Fruit fly (Drosophila melanogaster) whole organism, pupa: ENCODE results near the gene SC35.

ENCODE experiments used
- CG10348 ChIP-seq: fragments of 200-800 bp; sonication (Bioruptor generic); IDR thresholded peaks from 2 replicates; pipeline ENCODE4 v1.3.6; 2022; ENCODE audit warnings: missing biosample characterization, missing genetic modification characterization
- CG12605 ChIP-seq: fragments of 200-800 bp; sonication (Bioruptor generic); IDR thresholded peaks from 2 replicates; pipeline ENCODE4 v1.3.6; 2022; ENCODE audit warnings: missing biosample characterization, missing genetic modification characterization
- CG13204 ChIP-seq: fragments of 200-800 bp; sonication (Bioruptor generic); optimal IDR thresholded peaks from 2 replicates; lab custom pipeline; 2018; ENCODE audit warnings: missing biosample characterization, mild to moderate bottlenecking, missing genetic modification characterization, moderate library complexity
- CG14655 ChIP-seq: fragments of 200-800 bp; sonication (Bioruptor generic); optimal IDR thresholded peaks from 3 replicates; lab custom pipeline; 2017; ENCODE audit warnings: mild to moderate bottlenecking, missing biosample characterization, missing genetic modification reagents, missing genetic modification characterization
- CG15710 ChIP-seq: fragments of 200-800 bp; sonication (Bioruptor generic); optimal IDR thresholded peaks from 2 replicates; lab custom pipeline; 2018; ENCODE audit warnings: missing biosample characterization, mild to moderate bottlenecking, missing genetic modification characterization, moderate library complexity
- CG17806 ChIP-seq: fragments of 200-800 bp; sonication (Bioruptor generic); optimal IDR thresholded peaks from 2 replicates; lab custom pipeline; 2018; ENCODE audit warnings: missing biosample characterization, mild to moderate bottlenecking, missing genetic modification characterization, moderate library complexity
- CG32121 ChIP-seq: fragments of 200-800 bp; sonication (Bioruptor generic); IDR thresholded peaks from 2 replicates; pipeline ENCODE4 v1.3.6; 2022; ENCODE audit warnings: missing biosample characterization, missing genetic modification characterization
- CG34367 ChIP-seq: fragments of 200-800 bp; sonication (Bioruptor generic); optimal IDR thresholded peaks from 2 replicates; lab custom pipeline; 2018; ENCODE audit warnings: missing biosample characterization, mild to moderate bottlenecking, missing genetic modification characterization
- CG4496 ChIP-seq: fragments of 200-800 bp; sonication (Bioruptor generic); IDR thresholded peaks from 3 replicates; pipeline ENCODE4 v1.3.6; 2022; ENCODE audit warnings: missing biosample characterization, missing genetic modification characterization
- CG8159 ChIP-seq: fragments of 200-800 bp; sonication (Bioruptor generic); optimal IDR thresholded peaks from 3 replicates; lab custom pipeline; 2018; ENCODE audit warnings: missing biosample characterization, mild to moderate bottlenecking, missing genetic modification characterization, moderate library complexity
- CG8301 ChIP-seq: fragments of 200-800 bp; sonication (Bioruptor generic); optimal IDR thresholded peaks from 2 replicates; lab custom pipeline; 2018; ENCODE audit warnings: missing biosample characterization, mild to moderate bottlenecking, missing genetic modification characterization
- CG9948 ChIP-seq: fragments of 200-800 bp; sonication (Bioruptor generic); optimal IDR thresholded peaks from 2 replicates; lab custom pipeline; 2018; ENCODE audit warnings: missing biosample characterization, mild to moderate bottlenecking, missing genetic modification characterization, moderate library complexity
- D1 ChIP-seq: fragments of 200-800 bp; sonication (Bioruptor generic); optimal IDR thresholded peaks from 2 replicates; lab custom pipeline; 2018; ENCODE audit warnings: missing biosample characterization, mild to moderate bottlenecking, missing genetic modification characterization, moderate library complexity
- EcR ChIP-seq: fragments of 200-800 bp; sonication (Bioruptor generic); optimal IDR thresholded peaks from 3 replicates; lab custom pipeline; 2019; ENCODE audit warnings: missing biosample characterization, missing genetic modification characterization, mild to moderate bottlenecking, moderate library complexity, missing genetic modification reagents
- Ets98B ChIP-seq: fragments of 200-800 bp; sonication (Bioruptor generic); IDR thresholded peaks from 2 replicates; pipeline ENCODE4 v1.3.6; 2022; ENCODE audit warnings: missing biosample characterization, missing genetic modification characterization
- Pif1A ChIP-seq: fragments of 200-800 bp; sonication (Bioruptor generic); optimal IDR thresholded peaks from 3 replicates; lab custom pipeline; 2016; ENCODE audit warnings: missing biosample characterization, missing genetic modification characterization
- Pif1B ChIP-seq: fragments of 200-800 bp; sonication (Bioruptor generic); optimal IDR thresholded peaks from 3 replicates; lab custom pipeline; 2016; ENCODE audit warnings: missing biosample characterization, missing genetic modification characterization
- Snoo ChIP-seq: fragments of 200-800 bp; sonication (Bioruptor generic); optimal IDR thresholded peaks from 3 replicates; lab custom pipeline; 2017; ENCODE audit warnings: missing biosample characterization, mild to moderate bottlenecking, missing genetic modification characterization, inconsistent platforms
- fd96Ca ChIP-seq: fragments of 200-800 bp; sonication (Bioruptor generic); IDR thresholded peaks from 3 replicates; pipeline ENCODE4 v1.3.6; 2022; ENCODE audit warnings: missing biosample characterization, missing genetic modification characterization
- gl ChIP-seq: fragments of 200-800 bp; sonication (Bioruptor generic); optimal IDR thresholded peaks from 2 replicates; lab custom pipeline; 2018; ENCODE audit warnings: missing biosample characterization, mild to moderate bottlenecking, missing genetic modification characterization
- rn ChIP-seq: fragments of 200-800 bp; sonication (Bioruptor generic); IDR thresholded peaks from 2 replicates; pipeline ENCODE4 v1.3.6; 2022; ENCODE audit warnings: missing biosample characterization, missing genetic modification characterization

Gene SC35

dm6 chr2L:12480846-12481245 lies 46.4 kb upstream of the SC35 start:
- TF ChIP-seq CG9948 (no peak), Ets98B (GFP tag; lab: Robert Waterston, UW) (peak; percentile 32; the same call in 1 of the 2 replicates), CG4496 (0 out of 3 replicates have a peak, but pooled peaks have one; percentile 13), gl (tag; lab: Kevin White, UChicago) (peak; percentile 73), CG13204 (GFP tag; lab: Kevin White, UChicago) (peak; percentile 3)

dm6 chr2L:12479994-12480393 lies 45.5 kb upstream of the SC35 start:
- TF ChIP-seq CG10348 (no peak), Pif1B (GFP tag; lab: Kevin White, UChicago) (no peak), Pif1A (GFP tag; lab: Kevin White, UChicago) (no peak), EcR (GFP tag; lab: Kevin White, UChicago) (no peak), fd96Ca (GFP tag; lab: Robert Waterston, UW) (no peak), CG32121 (GFP tag; lab: Robert Waterston, UW) (0 out of 2 replicates have a peak, but pooled peaks have one; percentile 31), D1 (no peak)

- TF ChIP-seq CG9948: no peak
- no peak for TF ChIP-seq D1
- TF ChIP-seq rn (GFP tag; lab: Robert Waterston, UW): no peak
- TF ChIP-seq gl (tag; lab: Kevin White, UChicago): no peak
- no peak for TF ChIP-seq Ets98B (GFP tag; lab: Robert Waterston, UW)
- no peak for TF ChIP-seq Snoo (tag; lab: Kevin White, UChicago)
- TF ChIP-seq EcR (GFP tag; lab: Kevin White, UChicago): peak; percentile 91
- no peak for TF ChIP-seq fd96Ca (GFP tag; lab: Robert Waterston, UW)
- no peak for TF ChIP-seq CG13204 (GFP tag; lab: Kevin White, UChicago)
- TF ChIP-seq CG8301 (tag; lab: Kevin White, UChicago): no peak
- no peak for TF ChIP-seq CG17806 (tag; lab: Kevin White, UChicago)
- no peak for TF ChIP-seq CG15710
- 0 out of 2 replicates have a peak, but pooled peaks have one; percentile 28 for TF ChIP-seq CG12605 (GFP tag; lab: Robert Waterston, UW)
- TF ChIP-seq CG14655 (GFP tag; lab: Kevin White, UChicago): no peak
- no peak for TF ChIP-seq CG34367 (tag; lab: Kevin White, UChicago)
- no peak for TF ChIP-seq Pif1B (GFP tag; lab: Kevin White, UChicago)
Observed at dm6 chr2L:12478494-12478893, 44.0 kb upstream of the SC35 start.

dm6 chr2L:12476115-12476514 lies 41.6 kb upstream of the SC35 start:
- TF ChIP-seq Snoo (tag; lab: Kevin White, UChicago) (no peak), D1 (no peak), CG9948 (no peak), gl (tag; lab: Kevin White, UChicago) (no peak), CG13204 (GFP tag; lab: Kevin White, UChicago) (no peak), fd96Ca (GFP tag; lab: Robert Waterston, UW) (no peak)

dm6 chr2L:12475308-12475707 lies 40.8 kb upstream of the SC35 start:
- TF ChIP-seq Pif1B (GFP tag; lab: Kevin White, UChicago) (peak; percentile 32), Pif1A (GFP tag; lab: Kevin White, UChicago) (no peak), Snoo (tag; lab: Kevin White, UChicago) (peak; percentile 53), CG15710 (no peak), Ets98B (GFP tag; lab: Robert Waterston, UW) (no peak), D1 (no peak), CG13204 (GFP tag; lab: Kevin White, UChicago) (no peak), CG8301 (tag; lab: Kevin White, UChicago) (no peak), CG9948 (no peak), CG10348 (no peak), rn (GFP tag; lab: Robert Waterston, UW) (no peak), CG8159 (tag; lab: Kevin White, UChicago) (no peak), CG34367 (tag; lab: Kevin White, UChicago) (no peak), CG4496 (no peak), CG32121 (GFP tag; lab: Robert Waterston, UW) (0 out of 2 replicates have a peak, but pooled peaks have one; percentile 18), CG17806 (tag; lab: Kevin White, UChicago) (no peak), CG12605 (GFP tag; lab: Robert Waterston, UW) (no peak), fd96Ca (GFP tag; lab: Robert Waterston, UW) (no peak), gl (tag; lab: Kevin White, UChicago) (no peak), EcR (GFP tag; lab: Kevin White, UChicago) (no peak), CG14655 (GFP tag; lab: Kevin White, UChicago) (no peak)

- TF ChIP-seq CG8301 (tag; lab: Kevin White, UChicago) (no peak), Pif1A (GFP tag; lab: Kevin White, UChicago) (no peak), Snoo (tag; lab: Kevin White, UChicago) (no peak), CG13204 (GFP tag; lab: Kevin White, UChicago) (no peak), fd96Ca (GFP tag; lab: Robert Waterston, UW) (no peak), CG4496 (no peak), rn (GFP tag; lab: Robert Waterston, UW) (no peak), CG32121 (GFP tag; lab: Robert Waterston, UW) (no peak), CG34367 (tag; lab: Kevin White, UChicago) (no peak), D1 (no peak), CG14655 (GFP tag; lab: Kevin White, UChicago) (no peak), CG10348 (no peak), CG15710 (no peak), Pif1B (GFP tag; lab: Kevin White, UChicago) (no peak), CG17806 (tag; lab: Kevin White, UChicago) (no peak), CG8159 (tag; lab: Kevin White, UChicago) (no peak), Ets98B (GFP tag; lab: Robert Waterston, UW) (no peak)
- TF ChIP-seq, all 21 proteins: peak for 0
Observed at dm6 chr2L:12474212-12474891, 39.9 kb upstream of the SC35 start.
